Fruit fly (Drosophila melanogaster) whole organism: ENCODE data around the gene Tmhs.

Experiments
- CG8478 ChIP-seq: fragments of >200 bp; optimal IDR thresholded peaks from 2 replicates; lab custom pipeline; 2018; ENCODE audit warnings: inconsistent platforms
- Dll ChIP-seq: fragments of >200 bp; optimal IDR thresholded peaks from 2 replicates; lab custom pipeline; 2017
- EcR ChIP-seq, 2 experiments: fragments of >200 bp; optimal IDR thresholded peaks; 2 replicates each; lab custom pipeline; 2017; ENCODE audit warnings: missing biosample characterization in 2 of 2, missing genetic modification characterization in 2 of 2, missing genetic modification reagents in 2 of 2
- pan ChIP-seq: fragments of >200 bp; optimal IDR thresholded peaks from 2 replicates; lab custom pipeline; 2017
- psq ChIP-seq: fragments of >200 bp; optimal IDR thresholded peaks from 2 replicates; lab custom pipeline; 2017
- usp ChIP-seq: fragments of >200 bp; optimal IDR thresholded peaks from 2 replicates; lab custom pipeline; 2017; ENCODE audit warnings: missing biosample characterization, missing genetic modification characterization, mixed read lengths

Gene Tmhs

DNA sequence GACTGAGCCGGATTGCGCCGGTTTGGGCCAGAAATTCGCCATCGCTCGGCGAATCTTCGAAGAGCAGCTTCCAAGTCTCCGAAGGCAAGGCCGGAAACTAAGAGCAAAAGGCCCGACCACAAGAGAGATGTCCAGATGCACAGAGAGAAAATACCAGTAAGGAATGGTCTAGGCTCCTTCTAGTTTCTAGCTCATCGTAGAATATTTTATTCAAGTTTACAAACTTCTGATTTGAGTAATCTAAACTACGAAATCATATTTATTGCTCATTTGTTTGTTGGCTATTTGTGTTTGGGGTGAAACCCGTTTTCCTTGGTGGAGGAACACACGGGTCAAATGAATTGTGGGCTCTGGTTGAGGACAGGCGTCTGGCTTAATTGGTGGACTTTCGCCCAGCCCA is 52.0 kb downstream of the Tmhs start:
- TF ChIP-seq EcR (GFP tag; optimal IDR thresholded peaks at IDR 0.05; lab: Kevin White, UChicago), result no peak
- no peak for TF ChIP-seq Dll (lab: Kevin White, UChicago)

DNA sequence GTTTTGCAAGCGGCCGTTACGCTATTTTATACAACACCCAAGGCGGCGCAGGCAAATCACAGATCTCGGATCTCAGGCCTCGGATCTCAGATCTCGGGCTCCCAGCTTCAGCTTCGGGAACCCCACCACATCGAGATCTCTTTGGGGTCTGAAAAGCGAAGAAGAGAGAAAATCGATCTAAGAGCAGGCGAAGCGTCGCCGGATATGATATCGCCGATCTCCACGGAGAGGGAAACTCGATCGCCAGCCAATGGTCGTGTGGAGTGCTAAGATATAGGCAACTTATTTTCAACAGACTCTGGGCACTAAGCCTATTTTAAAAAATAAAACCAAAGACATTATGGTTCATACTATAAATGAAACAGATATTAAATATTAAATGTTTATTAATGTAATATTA is 53.3 kb downstream of the Tmhs start, which contains the start of the genes CG46523 and CG5687:
TSS of gene CG46523 (minus strand) at position 337 of the 400 bp plus-strand sequence.
TSS of gene CG5687 (minus strand) at position 337 of the 400 bp plus-strand sequence.
- no peak for TF ChIP-seq CG8478 (lab: Kevin White, UChicago)
- TF ChIP-seq pan (lab: Kevin White, UChicago), result no peak
- TF ChIP-seq psq (lab: Kevin White, UChicago), result no peak
- no peak for TF ChIP-seq usp (GFP tag; lab: Kevin White, UChicago)
- TF ChIP-seq Dll (lab: Kevin White, UChicago), result no peak
- no peak for TF ChIP-seq EcR (GFP tag; optimal IDR thresholded peaks at IDR 0.05; lab: Kevin White, UChicago)

DNA sequence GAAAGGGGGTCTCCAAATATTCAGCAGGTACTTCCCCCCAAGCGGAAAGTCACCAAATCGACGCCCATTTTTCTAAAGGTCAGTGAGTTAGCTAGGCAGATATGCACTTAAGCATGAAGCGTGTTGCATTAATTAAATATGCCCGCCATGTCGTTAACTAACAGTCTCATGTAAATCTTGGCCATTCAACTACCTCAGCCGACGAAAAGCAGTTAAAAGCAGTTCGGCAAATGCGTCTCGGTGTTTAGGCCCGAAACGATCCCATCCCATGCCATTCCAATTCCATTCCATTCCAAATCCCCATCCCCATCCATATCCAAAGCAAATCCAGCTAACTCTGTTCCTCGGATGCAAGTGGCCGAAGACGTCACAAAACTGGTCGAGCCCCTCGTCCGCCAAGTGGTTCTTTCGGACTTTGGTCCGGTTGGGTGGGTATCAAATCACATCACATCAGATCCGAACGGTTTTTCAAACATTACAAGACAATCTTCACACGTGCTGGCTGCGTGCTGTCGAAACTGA is 54.6 kb downstream of the Tmhs start:
- TF ChIP-seq pan (lab: Kevin White, UChicago) (no peak), CG8478 (lab: Kevin White, UChicago) (no peak), Dll (lab: Kevin White, UChicago) (no peak), usp (GFP tag; lab: Kevin White, UChicago) (no peak), EcR (GFP tag; optimal IDR thresholded peaks at IDR 0.05; lab: Kevin White, UChicago) (no peak), psq (lab: Kevin White, UChicago) (no peak)

DNA sequence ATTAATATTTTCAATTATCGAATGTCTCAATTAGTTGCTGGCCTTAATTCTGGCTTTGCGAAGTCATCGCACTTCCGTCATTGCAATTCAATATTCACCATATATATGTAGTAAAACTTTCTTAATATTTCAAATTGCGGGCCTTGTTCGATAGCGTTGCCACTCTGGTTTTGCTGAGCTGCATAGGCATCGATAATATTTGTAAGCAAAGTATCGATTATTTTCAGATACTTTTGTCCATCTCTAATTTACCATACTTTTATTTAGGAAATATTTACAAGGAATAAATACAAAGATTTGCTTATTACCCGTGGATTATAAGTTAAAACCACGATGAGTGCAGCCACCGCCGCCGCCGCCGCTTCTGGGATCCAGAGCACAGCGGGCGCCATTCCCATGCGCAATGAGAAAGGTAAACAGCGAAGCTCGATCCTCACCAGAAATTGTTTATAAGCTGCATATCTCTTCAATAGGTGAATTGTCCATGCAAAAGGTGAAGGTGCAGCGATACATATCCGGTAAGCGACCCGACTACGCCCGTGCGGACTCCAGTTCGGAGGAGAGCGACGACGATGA is 55.5 kb downstream of the Tmhs start, which contains the start of gene Mfap1:
TSS of gene Mfap1 (plus strand) at position 226 of the 576 bp plus-strand sequence.
- TF ChIP-seq Dll (lab: Kevin White, UChicago) (no peak), usp (GFP tag; lab: Kevin White, UChicago) (no peak), psq (lab: Kevin White, UChicago) (no peak), EcR (GFP tag; optimal IDR thresholded peaks at IDR 0.05; lab: Kevin White, UChicago) (no peak), CG8478 (lab: Kevin White, UChicago) (no peak), pan (lab: Kevin White, UChicago) (no peak)
